Fruit fly (Drosophila melanogaster): ENCODE data around the gene CG10283.

Gene CG10283

DNA sequence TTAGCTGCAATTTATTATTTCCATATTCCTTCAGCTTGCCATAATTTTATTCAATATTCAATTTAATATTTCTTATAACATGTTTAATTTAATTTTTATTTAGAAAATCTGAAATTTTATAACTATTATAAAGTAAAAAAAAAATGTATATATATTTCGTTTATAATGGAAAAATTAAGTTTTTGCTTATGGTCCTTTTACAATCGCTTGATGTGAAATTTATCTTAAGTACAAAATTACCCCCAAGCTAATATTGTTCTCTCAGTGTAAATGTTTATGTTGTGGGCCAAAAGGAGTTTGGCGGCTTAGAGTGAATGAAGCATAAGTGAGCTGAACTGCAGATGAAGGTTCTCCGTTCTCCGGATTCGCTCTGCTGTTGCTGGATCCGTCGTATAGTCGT is 16.3 kb downstream of the CG10283 start (continued):
- no peak for TF ChIP-seq net (GFP tag; optimal IDR thresholded peaks at IDR 0.05)
- TF ChIP-seq spab (GFP tag; optimal IDR thresholded peaks at IDR 0.05), result peak; percentile 8
- TF ChIP-seq Blimp-1 (GFP tag; optimal IDR thresholded peaks at IDR 0.05), result no peak
- TF ChIP-seq dsx (GFP tag; optimal IDR thresholded peaks at IDR 0.05; ENCODE audit: poor library complexity, severe bottlenecking), result no peak
- no peak for TF ChIP-seq Gug (GFP tag; IDR thresholded peaks at IDR 0.05)
- TF ChIP-seq dac (GFP tag; optimal IDR thresholded peaks at IDR 0.05), result no peak
- TF ChIP-seq CG8119 (GFP tag; IDR thresholded peaks at IDR 0.05), result peak; percentile 43; the same call in 1 of the 3 replicates
- no peak for TF ChIP-seq CG6808 (GFP tag; optimal IDR thresholded peaks at IDR 0.05)
- no peak for TF ChIP-seq CG1621 (tag; optimal IDR thresholded peaks at IDR 0.05)
- no peak for TF ChIP-seq CG11294 (GFP tag; IDR thresholded peaks at IDR 0.05)
- peak; percentile 66 for TF ChIP-seq CG8632 (GFP tag; optimal IDR thresholded peaks at IDR 0.05)
- TF ChIP-seq ss (GFP tag; optimal IDR thresholded peaks at IDR 0.05), result no peak
- TF ChIP-seq Eip93F (GFP tag; optimal IDR thresholded peaks at IDR 0.05), result no peak
- TF ChIP-seq fd59A (GFP tag; optimal IDR thresholded peaks at IDR 0.05), result no peak
- no peak for TF ChIP-seq Sox102F (GFP tag; optimal IDR thresholded peaks at IDR 0.05)
- TF ChIP-seq CG6276 (GFP tag; optimal IDR thresholded peaks at IDR 0.05), result peak; percentile 14
- peak; percentile 60 for TF ChIP-seq Ets96B (tag; optimal IDR thresholded peaks at IDR 0.05)

dm6 chr2L:18467464-18467863 is 16.8 kb downstream of the CG10283 start:
- TF ChIP-seq CG6163 (GFP tag; IDR thresholded peaks at IDR 0.05) (peak; percentile 62; the same call in 2 of the 3 replicates), Hr39 (GFP tag; optimal IDR thresholded peaks at IDR 0.05) (no peak), Lpt (GFP tag; optimal IDR thresholded peaks at IDR 0.05) (peak; percentile 18), CG15336 (GFP tag; IDR thresholded peaks at IDR 0.05) (no peak), CG10669 (GFP tag; optimal IDR thresholded peaks at IDR 0.05) (no peak), lz (GFP tag; optimal IDR thresholded peaks at IDR 0.05) (no peak), Eip78C (GFP tag) (peak; percentile 17), CG34406 (GFP tag; optimal IDR thresholded peaks at IDR 0.05) (no peak), ss (GFP tag; optimal IDR thresholded peaks at IDR 0.05) (no peak), CG7368 (GFP tag; optimal IDR thresholded peaks at IDR 0.05) (no peak), dsx (GFP tag; optimal IDR thresholded peaks at IDR 0.05; ENCODE audit: poor library complexity, severe bottlenecking) (no peak), OdsH (GFP tag; optimal IDR thresholded peaks at IDR 0.05) (no peak), CG31627 (GFP tag; optimal IDR thresholded peaks at IDR 0.05) (no peak), CG3919 (GFP tag; optimal IDR thresholded peaks at IDR 0.05) (no peak), CG16779 (tag; optimal IDR thresholded peaks at IDR 0.05) (no peak), svp (GFP tag) (no peak), CG6808 (GFP tag; optimal IDR thresholded peaks at IDR 0.05) (peak; percentile 19), CG6854 (GFP tag; optimal IDR thresholded peaks at IDR 0.05) (peak; percentile 25), CG1621 (tag; optimal IDR thresholded peaks at IDR 0.05) (no peak), CG8632 (GFP tag; optimal IDR thresholded peaks at IDR 0.05) (no peak), CG6276 (GFP tag; optimal IDR thresholded peaks at IDR 0.05) (no peak), CG11902 (GFP tag; optimal IDR thresholded peaks at IDR 0.05) (no peak), pdm3 (GFP tag; optimal IDR thresholded peaks at IDR 0.05) (no peak), Sox102F (GFP tag; optimal IDR thresholded peaks at IDR 0.05) (peak; percentile 11), fd85E (GFP tag; optimal IDR thresholded peaks at IDR 0.05) (no peak), Met (GFP tag; optimal IDR thresholded peaks at IDR 0.05) (no peak), vri (GFP tag; optimal IDR thresholded peaks at IDR 0.05) (peak; percentile 30), Hr4 (GFP tag; optimal IDR thresholded peaks at IDR 0.05) (no peak), fd59A (GFP tag; optimal IDR thresholded peaks at IDR 0.05) (no peak), dac (GFP tag; optimal IDR thresholded peaks at IDR 0.05) (no peak), Ets96B (tag; optimal IDR thresholded peaks at IDR 0.05) (no peak), Eip93F (GFP tag; optimal IDR thresholded peaks at IDR 0.05) (no peak), esn (GFP tag; optimal IDR thresholded peaks at IDR 0.05) (no peak), CG10631 (GFP tag; optimal IDR thresholded peaks at IDR 0.05) (no peak), Hr38 (GFP tag; optimal IDR thresholded peaks at IDR 0.05) (no peak), CG32006 (GFP tag; optimal IDR thresholded peaks at IDR 0.05) (no peak), Ets21C (GFP tag; optimal IDR thresholded peaks at IDR 0.05) (no peak), Smox (GFP tag; optimal IDR thresholded peaks at IDR 0.05) (no peak), eg (GFP tag; IDR thresholded peaks at IDR 0.05) (no peak), salr (GFP tag; optimal IDR thresholded peaks at IDR 0.05) (no peak), CG9139 (GFP tag; optimal IDR thresholded peaks at IDR 0.05) (no peak)
